Fruit fly (Drosophila melanogaster): ENCODE data around the gene CG42367.

CG42367 gene

DNA sequence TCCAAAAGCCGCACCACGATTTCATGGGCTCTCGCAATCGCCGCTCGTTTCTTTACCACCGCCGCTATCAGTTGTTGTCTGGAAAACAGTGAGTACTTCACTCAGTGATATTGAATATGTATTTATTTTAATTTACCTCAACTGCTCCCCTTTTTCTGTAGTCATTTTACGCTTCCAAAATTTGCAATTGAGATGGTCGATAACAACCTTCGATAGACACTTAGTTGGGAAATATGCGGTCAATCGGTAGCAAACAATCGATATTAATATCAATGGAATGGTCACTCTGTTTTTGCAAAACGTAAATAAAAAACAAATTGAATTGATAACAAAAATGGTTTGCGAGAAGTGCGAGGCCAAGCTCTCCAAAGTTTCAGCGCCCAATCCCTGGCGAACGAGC is 39.8 kb upstream of the CG42367 start, which contains the start of the genes CG34183 and CG4537 (continued):
- TF ChIP-seq Scr (GFP tag; IDR thresholded peaks at IDR 0.05; ENCODE audit: partially characterized antibody) (peak; percentile 90), Mad (GFP tag; optimal IDR thresholded peaks at IDR 0.05) (no peak), MBD-R2 (GFP tag; IDR thresholded peaks at IDR 0.05) (peak; percentile 94), MESR4 (GFP tag; optimal IDR thresholded peaks at IDR 0.05) (peak; percentile 74), Dip2 (GFP tag; IDR thresholded peaks at IDR 0.05) (no peak), CG6813 (GFP tag; optimal IDR thresholded peaks at IDR 0.05) (no peak), kah (GFP tag; optimal IDR thresholded peaks at IDR 0.05) (no peak)

DNA sequence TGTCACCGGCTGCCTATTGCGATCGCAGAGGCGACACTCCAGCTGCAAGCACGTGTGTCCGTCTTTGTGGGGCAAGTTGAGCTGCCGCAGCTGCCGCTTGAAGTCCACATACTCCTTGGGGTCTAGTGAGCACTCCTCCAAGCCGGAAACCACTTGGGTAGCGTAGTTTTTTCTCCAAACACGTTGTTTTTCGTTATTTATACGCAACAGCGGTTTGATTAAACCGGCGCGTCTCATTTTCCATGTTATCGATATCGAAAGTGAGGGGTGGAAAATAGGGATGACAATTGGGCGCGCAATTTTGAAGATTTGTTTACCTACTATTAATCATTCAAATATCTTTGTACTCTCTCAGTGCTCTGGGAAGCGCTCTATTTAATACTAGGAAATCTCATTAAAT is 37.2 kb upstream of the CG42367 start, which contains the start of gene mtDNA-helicase:
Gene mtDNA-helicase, minus strand, starts transcription at position 264 of the 400 bp plus-strand sequence.
- TF ChIP-seq Dref (GFP tag; IDR thresholded peaks at IDR 0.05), result peak; percentile 72
- TF ChIP-seq CG17385 (GFP tag; optimal IDR thresholded peaks at IDR 0.05), result no peak
- TF ChIP-seq sim (GFP tag; IDR thresholded peaks at IDR 0.05), result no peak
- no peak for TF ChIP-seq CG11695 (GFP tag; IDR thresholded peaks at IDR 0.05)
- no peak for TF ChIP-seq gem (tag; optimal IDR thresholded peaks at IDR 0.05)
- peak; percentile 75 for TF ChIP-seq MBD-R2 (GFP tag; IDR thresholded peaks at IDR 0.05)
- peak; percentile 37 for TF ChIP-seq YL-1 (GFP tag; optimal IDR thresholded peaks at IDR 0.05)
- TF ChIP-seq HmgZ (tag; optimal IDR thresholded peaks at IDR 0.05), result peak; percentile 41
- no peak for TF ChIP-seq ewg (GFP tag; optimal IDR thresholded peaks at IDR 0.05)
- TF ChIP-seq Doc3 (GFP tag; IDR thresholded peaks at IDR 0.05; ENCODE audit: partially characterized antibody), result peak; percentile 51; the same call in 1 of the 3 replicates
- no peak for TF ChIP-seq NC2α (GFP tag; optimal IDR thresholded peaks at IDR 0.05)
- TF ChIP-seq CG15514 (GFP tag; optimal IDR thresholded peaks at IDR 0.05), result peak; percentile 5
- peak; percentile 42; the same call in 2 of the 3 replicates for TF ChIP-seq CG14860 (GFP tag; IDR thresholded peaks at IDR 0.05; ENCODE audit: partially characterized antibody)
- peak; percentile 49; the same call in 2 of the 3 replicates for TF ChIP-seq CG34422 (GFP tag; IDR thresholded peaks at IDR 0.05)
- TF ChIP-seq Sry-δ (GFP tag; optimal IDR thresholded peaks at IDR 0.05), result peak; percentile 72
- no peak for TF ChIP-seq yki (optimal IDR thresholded peaks at IDR 0.05)
- no peak for TF ChIP-seq CG33557 (GFP tag; optimal IDR thresholded peaks at IDR 0.05)
- TF ChIP-seq CG30431 (GFP tag; optimal IDR thresholded peaks at IDR 0.05), result no peak
- TF ChIP-seq zfh2 (GFP tag; optimal IDR thresholded peaks at IDR 0.05), result no peak
- TF ChIP-seq sna (GFP tag; IDR thresholded peaks at IDR 0.05; ENCODE audit: partially characterized antibody), result peak; percentile 61; the same call in 1 of the 2 replicates
- TF ChIP-seq Sin3A (optimal IDR thresholded peaks at IDR 0.05), result peak; percentile 12
- no peak for TF ChIP-seq CG12071 (GFP tag; optimal IDR thresholded peaks at IDR 0.05)
- TF ChIP-seq dm (GFP tag; optimal IDR thresholded peaks at IDR 0.05), result peak; percentile 77
- no peak for TF ChIP-seq CG6765 (GFP tag; optimal IDR thresholded peaks at IDR 0.05)
- TF ChIP-seq CG16813 (GFP tag; IDR thresholded peaks at IDR 0.05; ENCODE audit: partially characterized antibody), result peak; percentile 38; the same call in 1 of the 3 replicates
- no peak for TF ChIP-seq insv (GFP tag; optimal IDR thresholded peaks at IDR 0.05)
- TF ChIP-seq Ravus (GFP tag; IDR thresholded peaks at IDR 0.05), result no peak
- no peak for TF ChIP-seq dmrt11E (tag; optimal IDR thresholded peaks at IDR 0.05)
- peak; percentile 86 for TF ChIP-seq Dp (GFP tag; optimal IDR thresholded peaks at IDR 0.05)
- TF ChIP-seq peb (GFP tag; IDR thresholded peaks at IDR 0.05), result no peak
- TF ChIP-seq jing (GFP tag; optimal IDR thresholded peaks at IDR 0.05), result no peak
- peak; percentile 57 for TF ChIP-seq Bgb (GFP tag; IDR thresholded peaks at IDR 0.05; ENCODE audit: partially characterized antibody)
- TF ChIP-seq CG10462 (GFP tag; optimal IDR thresholded peaks at IDR 0.05), result no peak
- no peak for TF ChIP-seq CG2889 (GFP tag; IDR thresholded peaks at IDR 0.05)
- no peak for TF ChIP-seq CG12236 (GFP tag; optimal IDR thresholded peaks at IDR 0.05)
- TF ChIP-seq Max (GFP tag; optimal IDR thresholded peaks at IDR 0.05), result peak; percentile 18
- no peak for TF ChIP-seq seq (GFP tag; IDR thresholded peaks at IDR 0.05)
- TF ChIP-seq CG2116 (GFP tag; optimal IDR thresholded peaks at IDR 0.05), result peak; percentile 94
- peak; percentile 39; the same call in 1 of the 3 replicates for TF ChIP-seq zen2 (GFP tag; IDR thresholded peaks at IDR 0.05; ENCODE audit: partially characterized antibody)
- TF ChIP-seq nau (GFP tag; optimal IDR thresholded peaks at IDR 0.05), result no peak
- TF ChIP-seq CG12391 (tag; optimal IDR thresholded peaks at IDR 0.05), result peak; percentile 5
- no peak for TF ChIP-seq CG31365 (tag; optimal IDR thresholded peaks at IDR 0.05)
- peak; percentile 60; the same call in 1 of the 2 replicates for TF ChIP-seq bbx (GFP tag; IDR thresholded peaks at IDR 0.05; ENCODE audit: partially characterized antibody)

Measured in whole organism, embryonic.